Fruit fly (Drosophila melanogaster): ENCODE results near the gene fz2.

The fz2 gene

DNA sequence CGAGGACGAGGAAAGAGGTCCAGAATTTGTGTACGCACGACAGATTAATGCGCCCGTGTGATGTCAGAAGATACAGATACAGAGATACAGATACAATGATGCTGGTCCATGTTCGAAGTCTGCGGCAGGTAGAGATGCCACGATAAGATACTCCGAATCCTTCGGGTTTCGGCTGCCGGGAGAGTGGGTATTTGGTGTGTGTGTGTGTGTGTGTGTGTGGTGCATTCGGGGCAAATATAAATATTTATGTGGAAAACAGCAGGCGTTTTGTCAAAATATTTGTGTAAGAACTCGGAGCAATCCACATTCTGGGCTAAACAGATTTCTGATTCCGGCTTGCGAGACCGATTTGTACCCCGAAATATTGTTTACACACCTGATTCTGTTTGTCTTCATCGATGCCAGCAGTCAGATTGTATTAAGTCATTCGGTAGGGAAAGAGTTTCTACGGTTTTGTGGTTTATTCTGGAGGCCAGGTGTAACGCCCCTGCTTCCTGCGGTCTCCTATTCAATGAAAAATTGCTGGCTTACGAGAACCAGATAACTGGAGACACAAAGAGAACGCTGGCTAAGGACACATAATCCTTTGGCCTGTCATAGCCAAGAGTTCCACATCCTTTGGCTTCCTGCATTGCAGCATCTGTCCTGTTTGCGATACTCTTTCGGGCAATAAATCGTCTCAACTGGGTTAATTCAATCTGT is 51.0 kb downstream of the fz2 start (continued):
- TF ChIP-seq CG8924 (tag; optimal IDR thresholded peaks at IDR 0.05) (peak; percentile 23), CG15696 (tag; optimal IDR thresholded peaks at IDR 0.05) (peak; percentile 66), tin (GFP tag; optimal IDR thresholded peaks at IDR 0.05) (no peak), Neu2 (GFP tag; optimal IDR thresholded peaks at IDR 0.05; ENCODE audit: borderline replicate concordance) (no peak), dmrt11E (tag; optimal IDR thresholded peaks at IDR 0.05) (peak; percentile 54), Dek (tag; optimal IDR thresholded peaks at IDR 0.05) (no peak), grau (tag; optimal IDR thresholded peaks at IDR 0.05) (no peak), CG2875 (GFP tag; optimal IDR thresholded peaks at IDR 0.05) (no peak), gcm (GFP tag; optimal IDR thresholded peaks at IDR 0.05) (peak; percentile 36), CG34422 (GFP tag; IDR thresholded peaks at IDR 0.05) (no peak), ssp (GFP tag; IDR thresholded peaks at IDR 0.05) (no peak), Scr (GFP tag; IDR thresholded peaks at IDR 0.05; ENCODE audit: partially characterized antibody) (no peak), Lim3 (GFP tag; IDR thresholded peaks at IDR 0.05) (no peak), trem (tag; optimal IDR thresholded peaks at IDR 0.05) (no peak), tup (GFP tag; optimal IDR thresholded peaks at IDR 0.05) (no peak), CG32772 (GFP tag; IDR thresholded peaks at IDR 0.05) (no peak), CG10431 (GFP tag; optimal IDR thresholded peaks at IDR 0.05) (no peak), p53 (GFP tag; optimal IDR thresholded peaks at IDR 0.05) (no peak), hbn (GFP tag; IDR thresholded peaks at IDR 0.05; ENCODE audit: partially characterized antibody) (no peak), Camta (GFP tag; optimal IDR thresholded peaks at IDR 0.05) (no peak), CG6683 (GFP tag; optimal IDR thresholded peaks at IDR 0.05) (no peak), zf30C (GFP tag; optimal IDR thresholded peaks at IDR 0.05) (no peak), Hmx (GFP tag; optimal IDR thresholded peaks at IDR 0.05) (no peak)

DNA sequence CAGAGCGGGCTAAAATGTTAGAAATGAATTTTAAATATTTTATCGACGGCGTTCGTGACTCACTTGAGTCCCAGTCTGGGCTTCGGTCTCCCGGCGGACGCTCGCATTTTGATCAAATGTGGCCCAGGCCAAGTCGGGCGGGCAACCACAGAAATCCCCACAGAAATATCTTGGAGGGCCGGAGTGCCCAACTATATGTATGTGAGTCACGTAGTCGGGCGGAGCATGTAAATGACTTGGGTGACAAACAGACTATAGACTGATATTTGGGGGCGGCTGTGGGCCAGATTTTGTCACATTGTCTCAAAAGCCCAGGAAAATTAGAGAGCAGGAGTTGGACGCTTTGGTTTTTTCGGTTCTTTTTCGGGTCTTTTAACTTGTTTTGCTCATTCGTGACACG is 52.7 kb downstream of the fz2 start:
- no peak for TF ChIP-seq CG14050 (GFP tag; IDR thresholded peaks at IDR 0.05)
- TF ChIP-seq BtbVII (GFP tag; optimal IDR thresholded peaks at IDR 0.05): no peak
- TF ChIP-seq CG1647 (GFP tag; optimal IDR thresholded peaks at IDR 0.05): no peak
- TF ChIP-seq scrt (GFP tag; optimal IDR thresholded peaks at IDR 0.05): no peak
- TF ChIP-seq Atf-2 (GFP tag; optimal IDR thresholded peaks at IDR 0.05): no peak
- no peak for TF ChIP-seq danr (GFP tag; IDR thresholded peaks at IDR 0.05)
- no peak for TF ChIP-seq CkIIα-i1 (GFP tag; IDR thresholded peaks at IDR 0.05)
- no peak for TF ChIP-seq ara (GFP tag; IDR thresholded peaks at IDR 0.05)
- no peak for TF ChIP-seq Meics (GFP tag; optimal IDR thresholded peaks at IDR 0.05)
- TF ChIP-seq Fer1 (GFP tag; optimal IDR thresholded peaks at IDR 0.05): no peak
- TF ChIP-seq kni (GFP tag; optimal IDR thresholded peaks at IDR 0.05): peak; percentile 84
- no peak for TF ChIP-seq ssp (GFP tag; IDR thresholded peaks at IDR 0.05)
- no peak for TF ChIP-seq Bteb2 (GFP tag; optimal IDR thresholded peaks at IDR 0.05)
- no peak for TF ChIP-seq CG11398 (GFP tag; optimal IDR thresholded peaks at IDR 0.05)
- TF ChIP-seq ap (GFP tag; IDR thresholded peaks at IDR 0.05): no peak
- 0 out of 3 replicates have a peak, but pooled peaks have one; percentile 26 for TF ChIP-seq HLH4C (GFP tag; IDR thresholded peaks at IDR 0.05; ENCODE audit: partially characterized antibody)
- TF ChIP-seq CG1792 (GFP tag; optimal IDR thresholded peaks at IDR 0.05): no peak
- no peak for TF ChIP-seq oc (tag; optimal IDR thresholded peaks at IDR 0.05)
- 0 out of 3 replicates have a peak, but pooled peaks have one; percentile 31 for TF ChIP-seq zfh1 (GFP tag; IDR thresholded peaks at IDR 0.05)
- no peak for TF ChIP-seq CG8478 (optimal IDR thresholded peaks at IDR 0.05)
- no peak for TF ChIP-seq kay (GFP tag; optimal IDR thresholded peaks at IDR 0.05)
- peak; percentile 18 for TF ChIP-seq abd-A (tag; optimal IDR thresholded peaks at IDR 0.05)
- no peak for TF ChIP-seq CG18599 (GFP tag; optimal IDR thresholded peaks at IDR 0.05)
- 0 out of 3 replicates have a peak, but pooled peaks have one; percentile 40 for TF ChIP-seq CG2199 (GFP tag; IDR thresholded peaks at IDR 0.05)
- no peak for TF ChIP-seq CG17802 (tag; optimal IDR thresholded peaks at IDR 0.05)
- TF ChIP-seq CG30403 (GFP tag; optimal IDR thresholded peaks at IDR 0.05): no peak
- 0 out of 4 replicates have a peak, but pooled peaks have one; percentile 27 for TF ChIP-seq chinmo (GFP tag; IDR thresholded peaks at IDR 0.05; ENCODE audit: partially characterized antibody)
- no peak for TF ChIP-seq sd (tag; optimal IDR thresholded peaks at IDR 0.05)
